Fruit fly (Drosophila melanogaster): ENCODE results near the gene CG5235.

The CG5235 gene

dm6 chr3L:16090330-16090803 is at the start of gene CG5235, which contains the start of gene ClC-c:
TSS of gene CG5235 (minus strand) at chr3L:16090392.
TSS of gene ClC-c (plus strand) at chr3L:16090454.
- no peak for TF ChIP-seq gl (tag; optimal IDR thresholded peaks at IDR 0.05)

dm6 chr3L:16139131-16139530 is 48.9 kb upstream of the CG5235 start:
- TF ChIP-seq CG14655 (GFP tag; optimal IDR thresholded peaks at IDR 0.05): no peak
- TF ChIP-seq CG15710 (tag; optimal IDR thresholded peaks at IDR 0.05): no peak
- TF ChIP-seq CG8301 (tag; optimal IDR thresholded peaks at IDR 0.05): no peak
- TF ChIP-seq CG10348 (GFP tag; IDR thresholded peaks at IDR 0.05): no peak
- no peak for TF ChIP-seq CG32121 (GFP tag; IDR thresholded peaks at IDR 0.05)
- TF ChIP-seq D1 (tag; optimal IDR thresholded peaks at IDR 0.05): no peak
- no peak for TF ChIP-seq CG9948 (tag; optimal IDR thresholded peaks at IDR 0.05)
- no peak for TF ChIP-seq CG17806 (tag; optimal IDR thresholded peaks at IDR 0.05)

- TF ChIP-seq fd96Ca (GFP tag; IDR thresholded peaks at IDR 0.05): no peak
- no peak for TF ChIP-seq CG14655 (GFP tag; optimal IDR thresholded peaks at IDR 0.05)
- no peak for TF ChIP-seq CG34367 (tag; optimal IDR thresholded peaks at IDR 0.05)
- no peak for TF ChIP-seq Pif1A (GFP tag; optimal IDR thresholded peaks at IDR 0.05)
- TF ChIP-seq CG15710 (tag; optimal IDR thresholded peaks at IDR 0.05): no peak
These were observed 47.6 kb upstream of the CG5235 start, which contains the start of gene CG5157 for dm6 chr3L:16137779-16138178. TSS of gene CG5157 (minus strand) at chr3L:16137879.

dm6 chr3L:16136819-16137553 is 46.8 kb upstream of the CG5235 start:
- no peak for TF ChIP-seq EcR (GFP tag; optimal IDR thresholded peaks at IDR 0.05)
- TF ChIP-seq CG10348 (GFP tag; IDR thresholded peaks at IDR 0.05): no peak

- TF ChIP-seq CG8159 (tag; optimal IDR thresholded peaks at IDR 0.05) (no peak), CG13204 (GFP tag; optimal IDR thresholded peaks at IDR 0.05) (no peak), Pif1A (GFP tag; optimal IDR thresholded peaks at IDR 0.05) (no peak), CG34367 (tag; optimal IDR thresholded peaks at IDR 0.05) (no peak)
These were observed 41.9 kb upstream of the CG5235 start for dm6 chr3L:16132067-16132418.

- no peak for TF ChIP-seq CG13204 (GFP tag; optimal IDR thresholded peaks at IDR 0.05)
- TF ChIP-seq rn (GFP tag; IDR thresholded peaks at IDR 0.05): no peak
- TF ChIP-seq Pif1B (GFP tag; optimal IDR thresholded peaks at IDR 0.05): no peak
- no peak for TF ChIP-seq CG10348 (GFP tag; IDR thresholded peaks at IDR 0.05)
- TF ChIP-seq CG9948 (tag; optimal IDR thresholded peaks at IDR 0.05): peak; percentile 24
- peak; percentile 10; the same call in 1 of the 2 replicates for TF ChIP-seq Ets98B (GFP tag; IDR thresholded peaks at IDR 0.05)
- TF ChIP-seq D1 (tag; optimal IDR thresholded peaks at IDR 0.05): no peak
- TF ChIP-seq CG32121 (GFP tag; IDR thresholded peaks at IDR 0.05): peak; percentile 40; the same call in 1 of the 2 replicates
- TF ChIP-seq CG34367 (tag; optimal IDR thresholded peaks at IDR 0.05): peak; percentile 23
- TF ChIP-seq CG4496 (GFP tag; IDR thresholded peaks at IDR 0.05): no peak
- no peak for TF ChIP-seq fd96Ca (GFP tag; IDR thresholded peaks at IDR 0.05)
- peak; percentile 60 for TF ChIP-seq CG15710 (tag; optimal IDR thresholded peaks at IDR 0.05)
- TF ChIP-seq CG17806 (tag; optimal IDR thresholded peaks at IDR 0.05): peak; percentile 20
- no peak for TF ChIP-seq Pif1A (GFP tag; optimal IDR thresholded peaks at IDR 0.05)
- TF ChIP-seq Snoo (tag; optimal IDR thresholded peaks at IDR 0.05): peak; percentile 49
- TF ChIP-seq CG8159 (tag; optimal IDR thresholded peaks at IDR 0.05): no peak
- peak; percentile 27 for TF ChIP-seq EcR (GFP tag; optimal IDR thresholded peaks at IDR 0.05)
- TF ChIP-seq gl (tag; optimal IDR thresholded peaks at IDR 0.05): no peak
- TF ChIP-seq CG12605 (GFP tag; IDR thresholded peaks at IDR 0.05): no peak; the same call in 1 of the 2 replicates
- TF ChIP-seq CG8301 (tag; optimal IDR thresholded peaks at IDR 0.05): no peak
- no peak for TF ChIP-seq CG14655 (GFP tag; optimal IDR thresholded peaks at IDR 0.05)
These were observed 41.3 kb upstream of the CG5235 start, which contains the start of the genes Trs20 and elg1 for dm6 chr3L:16131264-16132066. TSS of gene Trs20 (minus strand) at chr3L:16131632. TSS of gene elg1 (plus strand) at chr3L:16132028.

Measured in whole organism, pupa.